Fruit fly (Drosophila melanogaster): ENCODE results near the gene CG4666.

Gene CG4666

DNA sequence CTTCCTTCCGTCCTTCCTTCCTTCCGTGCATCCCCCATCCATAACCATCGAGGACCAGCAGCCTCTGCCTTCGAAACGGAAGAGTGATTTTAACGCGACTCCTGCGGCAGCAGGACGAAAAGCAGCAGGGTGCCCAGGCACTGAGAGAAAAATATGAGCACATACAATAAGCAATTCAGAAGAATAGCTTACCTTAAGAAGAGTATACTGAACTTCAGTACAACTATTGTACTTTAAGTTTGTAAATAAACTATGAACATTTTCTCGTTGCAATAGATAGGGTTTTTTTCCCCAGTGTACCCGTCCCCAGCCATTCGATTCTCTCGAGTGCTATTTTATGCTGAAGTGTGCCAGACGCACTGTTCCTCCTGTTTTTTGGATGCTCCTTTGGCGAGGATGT is 45.9 kb downstream of the CG4666 start (continued):
- TF ChIP-seq sim (GFP tag; IDR thresholded peaks at IDR 0.05) = peak; percentile 57; the same call in 1 of the 2 replicates
- no peak for TF ChIP-seq CG15479 (GFP tag; optimal IDR thresholded peaks at IDR 0.05)
- peak; percentile 17 for TF ChIP-seq emc (GFP tag; optimal IDR thresholded peaks at IDR 0.05)
- peak; percentile 81 for TF ChIP-seq CG4820 (GFP tag; optimal IDR thresholded peaks at IDR 0.05)
- peak; percentile 50 for TF ChIP-seq Lhr (GFP tag; optimal IDR thresholded peaks at IDR 0.05)
- TF ChIP-seq CG6654 (GFP tag; optimal IDR thresholded peaks at IDR 0.05) = peak; percentile 48
- peak; percentile 70 for TF ChIP-seq Ada2b (GFP tag; IDR thresholded peaks at IDR 0.05)
- no peak for TF ChIP-seq CG2129 (GFP tag; IDR thresholded peaks at IDR 0.05; ENCODE audit: partially characterized antibody)
- no peak for TF ChIP-seq Tbp (GFP tag; optimal IDR thresholded peaks at IDR 0.05)
- peak; percentile 75 for TF ChIP-seq mam (GFP tag; optimal IDR thresholded peaks at IDR 0.05)
- 0 out of 2 replicates have a peak, but pooled peaks have one; percentile 51 for TF ChIP-seq CG4730 (GFP tag; IDR thresholded peaks at IDR 0.05)
- TF ChIP-seq Pdp1 (GFP tag; optimal IDR thresholded peaks at IDR 0.05) = peak; percentile 71 to 74
- peak; percentile 85 for TF ChIP-seq CG11504 (tag; optimal IDR thresholded peaks at IDR 0.05)
- no peak for TF ChIP-seq CG3995 (GFP tag; optimal IDR thresholded peaks at IDR 0.05)

DNA sequence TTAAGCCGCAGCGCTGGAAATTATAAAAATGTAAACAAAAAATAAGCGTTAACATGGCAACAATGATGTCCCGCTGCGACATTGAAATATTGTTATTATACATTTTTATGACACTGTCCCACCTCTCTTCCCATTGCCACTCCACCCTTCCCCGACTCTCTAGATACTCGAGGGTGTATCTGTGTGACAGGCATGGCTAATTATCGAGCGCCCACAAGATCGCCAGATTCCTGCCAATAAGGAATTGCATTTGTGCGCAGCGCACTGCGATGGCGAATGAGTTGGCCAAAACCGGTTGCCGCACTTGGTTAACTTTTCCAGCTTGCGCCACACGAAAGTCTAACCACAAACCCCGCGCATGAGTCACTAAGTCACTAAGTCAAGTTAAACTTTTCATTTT is 47.0 kb downstream of the CG4666 start:
- no peak for TF ChIP-seq CG7963 (GFP tag; IDR thresholded peaks at IDR 0.05; ENCODE audit: partially characterized antibody)
- no peak for TF ChIP-seq wek (GFP tag; optimal IDR thresholded peaks at IDR 0.05)
- peak; percentile 43 for TF ChIP-seq Ets65A (GFP tag)
- TF ChIP-seq CG14710 (tag; optimal IDR thresholded peaks at IDR 0.05) = no peak
- TF ChIP-seq crol (GFP tag; IDR thresholded peaks at IDR 0.05) = 0 out of 2 replicates have a peak, but pooled peaks have one; percentile 9

DNA sequence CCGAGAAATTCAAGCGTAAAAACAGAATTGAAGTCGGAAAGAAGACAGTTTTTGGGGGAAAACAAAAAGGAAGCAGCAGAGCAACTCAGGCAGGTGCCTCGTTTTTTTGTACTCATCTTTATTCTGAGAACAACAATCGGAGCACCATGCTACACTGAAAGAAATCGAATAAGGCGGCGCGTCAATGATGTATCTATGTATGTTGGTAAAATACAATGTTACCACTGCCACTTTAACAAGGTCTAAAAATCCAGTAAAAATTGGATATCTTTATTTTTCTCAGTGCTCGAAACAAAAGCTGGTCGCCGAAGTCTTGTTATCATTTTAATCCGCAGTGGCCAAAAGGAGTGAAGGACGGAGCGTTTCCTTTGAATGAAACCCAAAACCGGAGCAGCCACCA is 47.6 kb downstream of the CG4666 start:
- TF ChIP-seq gcm (GFP tag; optimal IDR thresholded peaks at IDR 0.05) = no peak
- TF ChIP-seq kay (GFP tag; optimal IDR thresholded peaks at IDR 0.05) = no peak
- no peak for TF ChIP-seq Ptx1 (GFP tag; IDR thresholded peaks at IDR 0.05)
- TF ChIP-seq CG13287 (GFP tag; IDR thresholded peaks at IDR 0.05; ENCODE audit: partially characterized antibody) = no peak
- TF ChIP-seq ssp (GFP tag; IDR thresholded peaks at IDR 0.05) = no peak
- TF ChIP-seq grau (tag; optimal IDR thresholded peaks at IDR 0.05) = no peak
- 0 out of 2 replicates have a peak, but pooled peaks have one; percentile 21 for TF ChIP-seq CG10959 (GFP tag; IDR thresholded peaks at IDR 0.05)
- no peak for TF ChIP-seq unc-4 (GFP tag; IDR thresholded peaks at IDR 0.05; ENCODE audit: partially characterized antibody)
- no peak for TF ChIP-seq H15 (GFP tag; IDR thresholded peaks at IDR 0.05)
- no peak for TF ChIP-seq trem (tag; optimal IDR thresholded peaks at IDR 0.05)
- peak; percentile 9; the same call in 1 of the 2 replicates for TF ChIP-seq Xrp1 (GFP tag; IDR thresholded peaks at IDR 0.05)
- no peak for TF ChIP-seq ewg (GFP tag; optimal IDR thresholded peaks at IDR 0.05)
- no peak for TF ChIP-seq CG42726 (GFP tag; IDR thresholded peaks at IDR 0.05; ENCODE audit: partially characterized antibody)
- TF ChIP-seq Med (GFP tag) = peak; percentile 60
- TF ChIP-seq CG33557 (GFP tag; optimal IDR thresholded peaks at IDR 0.05) = no peak
- TF ChIP-seq peb (GFP tag; IDR thresholded peaks at IDR 0.05) = no peak
- no peak for TF ChIP-seq CG10543 (GFP tag; optimal IDR thresholded peaks at IDR 0.05)
- peak; percentile 43 for TF ChIP-seq sens (GFP tag)
- TF ChIP-seq zfh1 (GFP tag; IDR thresholded peaks at IDR 0.05) = 0 out of 3 replicates have a peak, but pooled peaks have one; percentile 27
- no peak for TF ChIP-seq Sox102F (GFP tag; optimal IDR thresholded peaks at IDR 0.05)
- TF ChIP-seq Mrtf (GFP tag; IDR thresholded peaks at IDR 0.05) = no peak
- TF ChIP-seq toy (GFP tag; IDR thresholded peaks at IDR 0.05) = no peak
- no peak for TF ChIP-seq CG13624 (GFP tag; optimal IDR thresholded peaks at IDR 0.05)
- no peak for TF ChIP-seq nerfin-1 (tag; optimal IDR thresholded peaks at IDR 0.05)
- TF ChIP-seq Lhr (GFP tag; optimal IDR thresholded peaks at IDR 0.05) = no peak
- peak; percentile 18 for TF ChIP-seq lbe (GFP tag; optimal IDR thresholded peaks at IDR 0.05)
- no peak for TF ChIP-seq C15 (GFP tag; IDR thresholded peaks at IDR 0.05)
- no peak for TF ChIP-seq CG15011 (GFP tag; optimal IDR thresholded peaks at IDR 0.05)
- no peak for TF ChIP-seq E2f1 (GFP tag; IDR thresholded peaks at IDR 0.05)
- no peak for TF ChIP-seq sisA (GFP tag; IDR thresholded peaks at IDR 0.05)
